Fruit fly (Drosophila melanogaster) whole organism, embryonic: Measurements from ENCODE around the gene IntS6.

Experiments used
- Antp ChIP-seq: fragments of 200-800 bp; sonication (Bioruptor generic); optimal IDR thresholded peaks from 3 replicates; lab custom pipeline; 2016; ENCODE audit warnings: missing biosample characterization, missing genetic modification characterization
- BEAF-32 ChIP-seq: fragments of 200-800 bp; sonication (Bioruptor generic); optimal IDR thresholded peaks from 3 replicates; lab custom pipeline; 2017; ENCODE audit warnings: missing biosample characterization, missing genetic modification characterization, mild to moderate bottlenecking, moderate library complexity, missing genetic modification reagents
- Blimp-1 ChIP-seq: fragments of 200-800 bp; sonication (Bioruptor generic); optimal IDR thresholded peaks from 3 replicates; lab custom pipeline; 2018; ENCODE audit warnings: missing biosample characterization, missing genetic modification characterization, mild to moderate bottlenecking, moderate library complexity, missing genetic modification reagents
- CG10431 ChIP-seq: fragments of 200-800 bp; sonication (Bioruptor generic); optimal IDR thresholded peaks from 3 replicates; lab custom pipeline; 2018; ENCODE audit warnings: missing biosample characterization, mild to moderate bottlenecking, missing genetic modification characterization
- CG11247 ChIP-seq: fragments of 200-800 bp; sonication (Bioruptor generic); IDR thresholded peaks from 2 replicates; pipeline ENCODE4 v1.3.6; 2022; ENCODE audit warnings: missing biosample characterization, missing genetic modification characterization
- CG11723 ChIP-seq: fragments of 200-800 bp; sonication (Bioruptor generic); optimal IDR thresholded peaks from 2 replicates; lab custom pipeline; 2017; ENCODE audit warnings: missing biosample characterization, mild to moderate bottlenecking, missing genetic modification characterization
- CG12659 ChIP-seq: fragments of 200-800 bp; sonication (Bioruptor generic); optimal IDR thresholded peaks from 3 replicates; lab custom pipeline; 2017; ENCODE audit warnings: mild to moderate bottlenecking, missing biosample characterization, missing genetic modification reagents, missing genetic modification characterization
- CG14441 ChIP-seq: fragments of 200-800 bp; sonication (Bioruptor generic); IDR thresholded peaks from 2 replicates; pipeline ENCODE4 v1.3.6; 2022; ENCODE audit warnings: missing biosample characterization, missing genetic modification characterization
- CG14965 ChIP-seq: fragments of 200-800 bp; sonication (Bioruptor generic); optimal IDR thresholded peaks from 2 replicates; lab custom pipeline; 2016; ENCODE audit warnings: missing biosample characterization, missing genetic modification characterization, borderline replicate concordance
- CG16779 ChIP-seq: fragments of 200-800 bp; sonication (Bioruptor generic); IDR thresholded peaks from 2 replicates; pipeline ENCODE4 v1.3.6; 2022; ENCODE audit warnings: missing biosample characterization, missing genetic modification characterization
- CG17829 ChIP-seq: fragments of 200-800 bp; optimal IDR thresholded peaks from 2 replicates; lab custom pipeline; 2019; ENCODE audit warnings: missing biosample characterization, mild to moderate bottlenecking, missing genetic modification characterization, moderate library complexity
- CG2202 ChIP-seq: fragments of 200-800 bp; sonication (Bioruptor generic); optimal IDR thresholded peaks from 2 replicates; lab custom pipeline; 2018; ENCODE audit warnings: missing biosample characterization, mild to moderate bottlenecking, missing genetic modification characterization
- CG2889 ChIP-seq: fragments of 200-800 bp; sonication (Bioruptor generic); IDR thresholded peaks from 3 replicates; pipeline ENCODE4 v1.3.6; 2022; ENCODE audit warnings: missing biosample characterization, missing genetic modification characterization
- CG30403 ChIP-seq: fragments of 200-800 bp; sonication (Bioruptor generic); optimal IDR thresholded peaks from 3 replicates; lab custom pipeline; 2016; ENCODE audit warnings: missing biosample characterization, missing genetic modification characterization
- CG4617 ChIP-seq: fragments of 200-800 bp; sonication (Bioruptor generic); optimal IDR thresholded peaks from 3 replicates; lab custom pipeline; 2016; ENCODE audit warnings: missing biosample characterization, missing genetic modification characterization, borderline replicate concordance
- CG5953 ChIP-seq: fragments of 200-800 bp; sonication (Bioruptor generic); IDR thresholded peaks from 2 replicates; pipeline ENCODE4 v1.3.6; 2022; ENCODE audit warnings: missing biosample characterization, missing genetic modification characterization
- CG6654 ChIP-seq: fragments of 200-800 bp; sonication (Bioruptor generic); optimal IDR thresholded peaks from 2 replicates; lab custom pipeline; 2017; ENCODE audit warnings: missing biosample characterization, mild to moderate bottlenecking, missing genetic modification characterization
- CG8281 ChIP-seq: fragments of 200-800 bp; sonication (Bioruptor generic); optimal IDR thresholded peaks from 2 replicates; lab custom pipeline; 2018; ENCODE audit warnings: missing biosample characterization, mild to moderate bottlenecking, missing genetic modification characterization, moderate library complexity
- Camta ChIP-seq: fragments of 200-800 bp; sonication (Bioruptor generic); optimal IDR thresholded peaks from 2 replicates; lab custom pipeline; 2016; ENCODE audit warnings: missing biosample characterization, missing genetic modification characterization
- CoRest ChIP-seq: fragments of 200-800 bp; sonication (Bioruptor generic); optimal IDR thresholded peaks from 3 replicates; lab custom pipeline; 2018; ENCODE audit warnings: missing biosample characterization, mild to moderate bottlenecking, missing genetic modification characterization, moderate library complexity
- Elba2 ChIP-seq: fragments of 200-800 bp; sonication (Bioruptor generic); optimal IDR thresholded peaks from 3 replicates; lab custom pipeline; 2016; ENCODE audit warnings: missing biosample characterization, missing genetic modification characterization
- Hand ChIP-seq: fragments of 200-800 bp; sonication (Bioruptor generic); optimal IDR thresholded peaks from 2 replicates; lab custom pipeline; 2017; ENCODE audit warnings: mild to moderate bottlenecking, missing biosample characterization, missing genetic modification reagents, missing genetic modification characterization
- Hmx ChIP-seq: fragments of 200-800 bp; sonication (Bioruptor generic); optimal IDR thresholded peaks from 2 replicates; lab custom pipeline; 2016; ENCODE audit warnings: missing biosample characterization, missing genetic modification characterization
- Hr3 ChIP-seq: fragments of 200-800 bp; sonication (Bioruptor generic); optimal IDR thresholded peaks from 3 replicates; lab custom pipeline; 2016; ENCODE audit warnings: missing biosample characterization, missing genetic modification characterization
- Hr39 ChIP-seq: fragments of >200 bp; optimal IDR thresholded peaks from 2 replicates; lab custom pipeline; 2017
- MTF-1 ChIP-seq: fragments of 200-800 bp; sonication (Bioruptor generic); optimal IDR thresholded peaks from 2 replicates; lab custom pipeline; 2018; ENCODE audit warnings: missing biosample characterization, mild to moderate bottlenecking, missing genetic modification characterization, borderline replicate concordance
- Neu2 ChIP-seq: fragments of 200-800 bp; sonication (Bioruptor generic); optimal IDR thresholded peaks from 3 replicates; lab custom pipeline; 2016; ENCODE audit warnings: missing biosample characterization, missing genetic modification characterization, borderline replicate concordance
- Optix ChIP-seq: fragments of 200-800 bp; sonication (Bioruptor generic); IDR thresholded peaks from 3 replicates; pipeline ENCODE4 v1.3.6; 2022; ENCODE audit warnings: missing biosample characterization, missing genetic modification characterization
- Trl ChIP-seq, 3 experiments: fragments of >200 bp in 2 of 3; fragments of 200-800 bp in 1 of 3; sonication (Bioruptor generic) in 1 of 3; optimal IDR thresholded peaks; 2 replicates in 1 of 3; 3 replicates in 2 of 3; lab custom pipeline; 2016 to 2017; ENCODE audit warnings: missing biosample characterization in 1 of 3, missing genetic modification characterization in 1 of 3
- abd-A ChIP-seq: fragments of 200-800 bp; sonication (Bioruptor generic); optimal IDR thresholded peaks from 3 replicates; lab custom pipeline; 2019; ENCODE audit warnings: missing biosample characterization, mild to moderate bottlenecking, missing genetic modification characterization, moderate library complexity
- amos ChIP-seq: fragments of 200-800 bp; sonication (Bioruptor generic); IDR thresholded peaks from 2 replicates; pipeline ENCODE4 v1.3.6; 2022; ENCODE audit warnings: missing biosample characterization, missing genetic modification characterization; ENCODE audit not compliant: partially characterized antibody
- az2 ChIP-seq: fragments of 200-800 bp; sonication (Bioruptor generic); optimal IDR thresholded peaks from 3 replicates; lab custom pipeline; 2016; ENCODE audit warnings: missing biosample characterization, missing genetic modification characterization
- cg ChIP-seq: fragments of 200-800 bp; sonication (Bioruptor generic); optimal IDR thresholded peaks from 3 replicates; lab custom pipeline; 2019; ENCODE audit warnings: missing biosample characterization, mild to moderate bottlenecking, missing genetic modification characterization, moderate library complexity
- corto ChIP-seq: fragments of 200-800 bp; sonication (Bioruptor generic); optimal IDR thresholded peaks from 2 replicates; lab custom pipeline; 2016; ENCODE audit warnings: missing biosample characterization, mild to moderate bottlenecking, missing genetic modification characterization, moderate library complexity
- da ChIP-seq: fragments of 200-800 bp; sonication (Bioruptor generic); optimal IDR thresholded peaks from 2 replicates; lab custom pipeline; 2016; ENCODE audit warnings: missing biosample characterization, missing genetic modification characterization
- dmrt99B ChIP-seq: fragments of 200-800 bp; sonication (Bioruptor generic); optimal IDR thresholded peaks from 2 replicates; lab custom pipeline; 2018; ENCODE audit warnings: missing biosample characterization, mild to moderate bottlenecking, missing genetic modification characterization, moderate library complexity
- gro ChIP-seq: fragments of 200-800 bp; sonication (Bioruptor generic); optimal IDR thresholded peaks from 2 replicates; lab custom pipeline; 2016; ENCODE audit warnings: missing biosample characterization, missing genetic modification characterization
- hkb ChIP-seq, 2 experiments: fragments of 200-800 bp in 1 of 2; fragments of >200 bp in 1 of 2; sonication (Bioruptor generic) in 1 of 2; IDR thresholded peaks in 1 of 2; optimal IDR thresholded peaks in 1 of 2; 2 replicates each; pipeline versions ENCODE4 v1.3.6 to Lab custom; 2017 to 2022; ENCODE audit warnings: missing biosample characterization in 1 of 2, missing genetic modification characterization in 1 of 2
- lab ChIP-seq: fragments of 200-800 bp; sonication (Bioruptor generic); optimal IDR thresholded peaks from 3 replicates; lab custom pipeline; 2017; ENCODE audit warnings: missing biosample characterization, missing genetic modification characterization, mild to moderate bottlenecking, moderate library complexity, missing genetic modification reagents
- pita ChIP-seq: fragments of 200-800 bp; sonication (Bioruptor generic); optimal IDR thresholded peaks from 2 replicates; lab custom pipeline; 2017; ENCODE audit warnings: missing biosample characterization, mild to moderate bottlenecking, missing genetic modification characterization
- slbo ChIP-seq: fragments of 200-800 bp; sonication (Bioruptor generic); IDR thresholded peaks from 2 replicates; pipeline ENCODE4 v1.3.6; 2022; ENCODE audit warnings: missing biosample characterization, missing genetic modification characterization
- so ChIP-seq: fragments of 200-800 bp; sonication (Bioruptor generic); IDR thresholded peaks from 3 replicates; pipeline ENCODE4 v1.3.6; 2022; ENCODE audit warnings: missing biosample characterization, missing genetic modification characterization
- ssp ChIP-seq: fragments of 200-800 bp; sonication (Bioruptor generic); IDR thresholded peaks from 2 replicates; pipeline ENCODE4 v1.3.6; 2022; ENCODE audit warnings: missing biosample characterization, missing genetic modification characterization
- trem ChIP-seq: fragments of 200-800 bp; optimal IDR thresholded peaks from 3 replicates; lab custom pipeline; 2019; ENCODE audit warnings: missing biosample characterization, mild to moderate bottlenecking, missing genetic modification characterization, moderate library complexity
- vvl ChIP-seq: fragments of 200-800 bp; sonication (Bioruptor generic); IDR thresholded peaks from 2 replicates; pipeline ENCODE4 v1.3.6; 2022; ENCODE audit warnings: missing biosample characterization, missing genetic modification characterization
- wdn ChIP-seq: fragments of 200-800 bp; sonication (Bioruptor generic); IDR thresholded peaks from 2 replicates; pipeline ENCODE4 v1.3.6; 2022; ENCODE audit warnings: missing biosample characterization, missing genetic modification characterization
- yki ChIP-seq: fragments of >200 bp; optimal IDR thresholded peaks from 3 replicates; lab custom pipeline; 2018
- zen2 ChIP-seq: fragments of 200-800 bp; sonication (Bioruptor generic); IDR thresholded peaks from 3 replicates; pipeline ENCODE4 v1.3.6; 2022; ENCODE audit warnings: missing biosample characterization, missing genetic modification characterization; ENCODE audit not compliant: partially characterized antibody

The IntS6 gene

DNA sequence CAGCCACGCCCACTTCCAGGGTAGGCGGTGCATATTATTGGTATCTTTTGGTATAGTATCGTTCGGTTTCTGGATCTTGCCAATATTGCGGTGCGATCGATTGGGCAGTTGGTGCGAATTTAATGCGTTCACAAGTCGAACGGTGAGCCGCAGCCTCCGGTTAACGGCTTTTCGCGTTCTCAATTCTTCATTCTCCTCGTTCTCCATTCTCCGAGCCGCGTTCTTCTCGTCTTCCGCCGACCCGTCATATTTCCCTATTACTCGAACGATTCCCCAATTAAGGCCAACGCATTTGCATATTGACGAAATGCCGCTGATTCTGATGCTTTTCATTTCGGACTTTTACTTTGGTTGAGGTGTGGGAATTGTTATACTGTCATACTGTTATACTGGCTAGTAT, 29.5 kb upstream of the IntS6 start, which contains the start of gene CG42264:
Gene CG42264, minus strand, starts transcription at position 101 of the 400 bp plus-strand sequence.
- TF ChIP-seq CG14441, result no peak
- TF ChIP-seq CG8281 (tag; lab: Kevin White, UChicago), result peak; percentile 40
- peak; percentile 22; the same call in 1 of the 2 replicates for TF ChIP-seq vvl (GFP tag; lab: Robert Waterston, UW)
- TF ChIP-seq, all 482 proteins: peak for 2

DNA sequence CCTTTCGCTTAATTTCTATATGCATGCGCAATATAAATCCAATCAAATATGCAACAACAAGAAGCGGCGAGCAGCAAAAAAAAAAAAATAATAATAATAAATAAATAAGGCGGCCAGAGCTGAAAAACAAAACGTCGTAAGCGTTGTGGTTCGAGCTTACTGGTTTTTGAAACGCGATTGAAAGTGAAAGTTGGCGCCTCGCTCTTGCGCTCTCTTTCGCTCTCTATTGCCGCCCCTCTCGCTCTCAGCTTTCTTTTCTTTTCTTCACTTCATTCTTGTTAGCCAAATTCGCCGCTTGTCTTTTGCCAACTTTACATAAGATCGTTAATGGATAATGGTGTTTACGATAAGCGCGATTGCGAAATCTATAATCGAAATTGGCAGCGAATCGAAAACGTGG, 25.4 kb upstream of the IntS6 start:
- TF ChIP-seq CG8281 (tag; lab: Kevin White, UChicago) (no peak), Blimp-1 (GFP tag; lab: Kevin White, UChicago) (peak; percentile 98), CG14965 (GFP tag; lab: Kevin White, UChicago) (no peak), ssp (GFP tag; lab: Robert Waterston, UW) (no peak), da (GFP tag; lab: Kevin White, UChicago) (no peak), pita (GFP tag; lab: Kevin White, UChicago) (no peak), Hmx (no peak), Trl (optimal IDR thresholded peaks at IDR 0.05; lab: Kevin White, UChicago) (peak in 1 of 2 experiments; percentile 48), Trl (GFP tag; optimal IDR thresholded peaks at IDR 0.05; lab: Kevin White, UChicago) (no peak), CG16779 (GFP tag; lab: Robert Waterston, UW) (no peak), wdn (GFP tag; lab: Robert Waterston, UW) (no peak), Neu2 (no peak), CG6654 (no peak), CG10431 (peak; percentile 38), az2 (no peak)

DNA sequence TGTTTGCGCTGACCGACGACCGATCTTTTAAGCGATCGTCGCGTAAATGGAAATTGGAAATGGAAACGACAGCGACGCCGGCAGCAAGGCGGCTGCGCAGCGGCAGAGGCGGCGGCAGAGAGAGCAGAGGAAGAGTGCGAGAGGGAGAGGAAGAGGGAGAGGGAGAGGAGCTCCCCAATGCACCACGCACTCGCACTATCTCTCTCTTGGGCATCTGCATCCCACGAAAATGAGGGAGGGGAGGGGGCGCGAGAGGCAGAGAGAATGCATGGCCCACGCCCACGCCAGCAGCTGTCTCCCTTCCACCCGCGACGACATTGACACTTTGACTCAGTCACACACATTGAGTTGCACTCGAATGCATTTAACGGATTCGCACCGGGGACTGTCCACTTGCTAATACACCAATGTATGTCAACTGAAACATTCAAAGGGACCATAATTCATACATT, 23.7 kb upstream of the IntS6 start, which contains the start of gene CG3097:
Gene CG3097, minus strand, starts transcription at position 51 of the 452 bp plus-strand sequence.
- TF ChIP-seq corto (GFP tag; lab: Kevin White, UChicago), result no peak
- peak; percentile 81 for TF ChIP-seq yki (lab: Kevin White, UChicago)
- TF ChIP-seq Hmx, result no peak
- TF ChIP-seq CoRest (tag; lab: Kevin White, UChicago), result no peak
- TF ChIP-seq Optix, result no peak
- TF ChIP-seq Antp (GFP tag; lab: Kevin White, UChicago), result no peak
- TF ChIP-seq lab (GFP tag; lab: Kevin White, UChicago), result no peak
- TF ChIP-seq slbo (GFP tag; lab: Robert Waterston, UW), result no peak
- TF ChIP-seq abd-A (tag; lab: Kevin White, UChicago), result no peak
- peak; percentile 25 for TF ChIP-seq cg (GFP tag; lab: Kevin White, UChicago)
- TF ChIP-seq Camta, result no peak
- TF ChIP-seq Hr39 (lab: Kevin White, UChicago), result no peak
- no peak for TF ChIP-seq CG2889 (GFP tag; lab: Robert Waterston, UW)
- TF ChIP-seq CG11247 (GFP tag; lab: Robert Waterston, UW), result no peak
- TF ChIP-seq hkb (optimal IDR thresholded peaks at IDR 0.05; lab: Kevin White, UChicago), result no peak
- TF ChIP-seq hkb (GFP tag; IDR thresholded peaks at IDR 0.05; lab: Robert Waterston, UW), result no peak
- TF ChIP-seq CG11723 (GFP tag; lab: Kevin White, UChicago), result no peak
- TF ChIP-seq CG4617 (GFP tag; lab: Kevin White, UChicago), result no peak
- no peak for TF ChIP-seq MTF-1 (GFP tag; lab: Kevin White, UChicago)
- TF ChIP-seq CG30403, result no peak
- TF ChIP-seq CG2202 (tag; lab: Kevin White, UChicago), result no peak
- TF ChIP-seq so, result no peak
- no peak for TF ChIP-seq dmrt99B (tag; lab: Kevin White, UChicago)
- peak; percentile 98 for TF ChIP-seq trem (tag; lab: Kevin White, UChicago)
- TF ChIP-seq CG17829 (tag; lab: Kevin White, UChicago), result no peak
- peak; percentile 13; the same call in 1 of the 2 replicates for TF ChIP-seq amos
- no peak for TF ChIP-seq zen2 (GFP tag; lab: Robert Waterston, UW)
- no peak for TF ChIP-seq BEAF-32 (GFP tag; lab: Kevin White, UChicago)
- TF ChIP-seq gro, result no peak
- no peak for TF ChIP-seq Elba2
- no peak for TF ChIP-seq Hand
- no peak for TF ChIP-seq Hr3
- no peak for TF ChIP-seq CG5953 (GFP tag; lab: Robert Waterston, UW)
- no peak for TF ChIP-seq CG12659
